Fruit fly (Drosophila melanogaster): ENCODE data around the gene heca.

dm6 chr3R:30314361-30314760, 36.6 kb downstream of the heca start:
- TF ChIP-seq Myc (optimal IDR thresholded peaks at IDR 0.05) (no peak), Sin3A (optimal IDR thresholded peaks at IDR 0.05) (no peak), ttk (optimal IDR thresholded peaks at IDR 0.05) (no peak), psq (optimal IDR thresholded peaks at IDR 0.05) (no peak)

Data from Kc167 (cell line).